Worm (Caenorhabditis elegans) whole organism, mixed stage, embryonic: ENCODE measurements around the gene T28A8.4.

Source experiments
- ces-1 ChIP-seq: fragments of 150-350 bp; optimal IDR thresholded peaks from 2 replicates; lab custom pipeline; 2014; ENCODE audit warnings: missing biosample characterization, missing genetic modification reagents, missing genetic modification characterization
- elt-1 ChIP-seq: sonication (generic microtip); optimal IDR thresholded peaks from 2 replicates; lab custom pipeline; 2017; ENCODE audit warnings: missing genetic modification characterization, mild to moderate bottlenecking, missing compliant biosample characterization, antibody characterized with exemption, moderate library complexity, borderline replicate concordance; ENCODE audit not compliant: insufficient read depth
- lsy-2 ChIP-seq: fragments of 150-350 bp; optimal IDR thresholded peaks from 2 replicates; lab custom pipeline; 2014; ENCODE audit warnings: missing biosample characterization, missing genetic modification characterization
- mep-1 ChIP-seq: fragments of 150-350 bp; optimal IDR thresholded peaks from 2 replicates; lab custom pipeline; 2017; ENCODE audit warnings: missing biosample characterization, missing genetic modification reagents, missing genetic modification characterization, inconsistent platforms
- mls-2 ChIP-seq: sonication (generic microtip); optimal IDR thresholded peaks from 2 replicates; lab custom pipeline; 2016; ENCODE audit warnings: mild to moderate bottlenecking, missing genetic modification characterization, moderate library complexity, missing compliant biosample characterization
- nhr-12 ChIP-seq: fragments of 150-350 bp; optimal IDR thresholded peaks from 2 replicates; lab custom pipeline; 2014; ENCODE audit warnings: missing biosample characterization, missing genetic modification characterization
- nhr-237 ChIP-seq: fragments of 150-350 bp; optimal IDR thresholded peaks from 2 replicates; lab custom pipeline; 2014; ENCODE audit warnings: missing biosample characterization, missing genetic modification characterization
- nhr-76 ChIP-seq: sonication (generic microtip); optimal IDR thresholded peaks from 2 replicates; lab custom pipeline; 2017; ENCODE audit warnings: missing biosample characterization, missing genetic modification characterization
- pha-4 ChIP-seq: fragments of 150-350 bp; optimal IDR thresholded peaks from 2 replicates; lab custom pipeline; 2018; ENCODE audit warnings: missing biosample characterization, missing genetic modification reagents, missing genetic modification characterization
- unc-39 ChIP-seq: fragments of 150-350 bp; optimal IDR thresholded peaks from 2 replicates; lab custom pipeline; 2014; ENCODE audit warnings: missing biosample characterization, missing genetic modification characterization
- unc-62 ChIP-seq: fragments of 150-350 bp; optimal IDR thresholded peaks from 2 replicates; lab custom pipeline; 2014; ENCODE audit warnings: missing biosample characterization, missing genetic modification reagents, missing genetic modification characterization
- ztf-11 ChIP-seq: fragments of 150-350 bp; optimal IDR thresholded peaks from 2 replicates; lab custom pipeline; 2014; ENCODE audit warnings: missing biosample characterization, missing genetic modification characterization

DNA sequence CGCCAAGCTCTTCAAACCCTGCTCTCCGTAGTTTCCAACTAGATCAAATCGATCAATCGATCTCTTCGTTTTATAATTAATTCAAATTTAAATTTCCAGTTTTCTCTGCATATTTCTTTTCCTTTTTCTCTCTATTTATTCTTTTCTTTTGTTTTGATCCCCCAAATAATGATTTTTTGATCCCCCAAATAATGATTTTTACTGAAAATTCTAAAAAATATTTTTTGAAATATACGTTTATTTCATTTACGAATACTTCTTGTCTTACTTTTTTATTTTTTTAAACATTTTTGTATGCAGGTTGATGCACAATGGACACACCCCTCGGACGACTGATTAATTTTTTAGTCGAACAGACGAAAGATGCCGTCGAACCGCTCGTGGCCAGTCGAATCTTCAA, at the start of gene T28A8.4:
- TF ChIP-seq unc-39 (tag; lab: Kevin White, UChicago) (no peak), unc-62 (GFP tag; lab: Kevin White, UChicago) (no peak), nhr-76 (no peak), ztf-11 (no peak), mep-1 (tag; lab: Kevin White, UChicago) (no peak), elt-1 (no peak), pha-4 (no peak), lsy-2 (tag; lab: Kevin White, UChicago) (no peak), mls-2 (no peak), nhr-237 (tag; lab: Kevin White, UChicago) (no peak), nhr-12 (tag; lab: Kevin White, UChicago) (no peak), ces-1 (GFP tag; lab: Kevin White, UChicago) (no peak)
